Worm (Caenorhabditis elegans) whole organism, young adult: ENCODE measurements around the gene srw-56.

Experiments used
- B0019.2 ChIP-seq: fragments of 200-800 bp; sonication (Bioruptor generic); conservative IDR thresholded peaks from 2 replicates; pipeline ENCODE4 v1.3.6; 2022; ENCODE audit warnings: missing genetic modification reagents, missing genetic modification characterization, missing compliant biosample characterization
- C17E4.6 ChIP-seq: fragments of 200-800 bp; sonication (Bioruptor generic); IDR thresholded peaks from 2 replicates; pipeline ENCODE4 v1.3.6; 2022; ENCODE audit warnings: missing genetic modification reagents, missing genetic modification characterization, missing compliant biosample characterization
- F39B2.1 ChIP-seq: fragments of 200-800 bp; sonication (Bioruptor generic); IDR thresholded peaks from 2 replicates; pipeline ENCODE4 v1.3.6; 2022; ENCODE audit warnings: missing genetic modification reagents, missing genetic modification characterization, missing compliant biosample characterization
- F49E8.2 ChIP-seq: sonication (generic microtip); optimal IDR thresholded peaks from 3 replicates; lab custom pipeline; 2017; ENCODE audit warnings: missing genetic modification characterization, mild to moderate bottlenecking, missing compliant biosample characterization, antibody characterized with exemption, moderate library complexity; ENCODE audit not compliant: insufficient read depth
- F52B5.7 ChIP-seq: sonication (generic microtip); optimal IDR thresholded peaks from 2 replicates; lab custom pipeline; 2016; ENCODE audit warnings: mild to moderate bottlenecking, missing genetic modification characterization, missing compliant biosample characterization
- F57C9.4 ChIP-seq: sonication (generic microtip); optimal IDR thresholded peaks from 2 replicates; lab custom pipeline; 2017; ENCODE audit warnings: mild to moderate bottlenecking, missing genetic modification characterization, missing compliant biosample characterization
- K11D2.4 ChIP-seq: fragments of 200-800 bp; sonication (Bioruptor generic); IDR thresholded peaks from 2 replicates; pipeline ENCODE4 v1.3.6; 2022; ENCODE audit warnings: missing genetic modification reagents, missing genetic modification characterization, missing compliant biosample characterization
- T26A5.8 ChIP-seq: sonication (generic microtip); optimal IDR thresholded peaks from 2 replicates; lab custom pipeline; 2016; ENCODE audit warnings: missing genetic modification characterization, missing compliant biosample characterization
- Y79H2A.3 ChIP-seq: fragments of 200-800 bp; sonication (Bioruptor generic); conservative IDR thresholded peaks from 2 replicates; pipeline ENCODE4 v1.3.6; 2022; ENCODE audit warnings: missing genetic modification reagents, missing genetic modification characterization, missing compliant biosample characterization
- ZK185.1 ChIP-seq: sonication (generic microtip); optimal IDR thresholded peaks from 2 replicates; lab custom pipeline; 2016; ENCODE audit warnings: mild to moderate bottlenecking, missing genetic modification characterization, missing compliant biosample characterization; ENCODE audit not compliant: poor library complexity, severe bottlenecking
- ama-1 ChIP-seq, 3 experiments: fragments of 150-350 bp in 1 of 3; sonication (generic microtip) in 2 of 3; optimal IDR thresholded peaks; 2 replicates each; lab custom pipeline; 2014 to 2018; ENCODE audit warnings: missing biosample characterization in 2 of 3, missing genetic modification characterization in 2 of 3, missing genetic modification reagents in 2 of 3
- aptf-2 ChIP-seq: fragments of 200-800 bp; sonication (Bioruptor generic); conservative IDR thresholded peaks from 2 replicates; pipeline ENCODE4 v1.3.6; 2022; ENCODE audit warnings: missing genetic modification reagents, missing genetic modification characterization, missing compliant biosample characterization
- atf-7 ChIP-seq: sonication (generic microtip); optimal IDR thresholded peaks from 2 replicates; lab custom pipeline; 2017; ENCODE audit warnings: mild to moderate bottlenecking, missing genetic modification characterization, missing compliant biosample characterization
- attf-3 ChIP-seq: fragments of 200-800 bp; sonication (Bioruptor generic); conservative IDR thresholded peaks from 2 replicates; pipeline ENCODE4 v1.3.6; 2022; ENCODE audit warnings: missing genetic modification reagents, missing genetic modification characterization, missing compliant biosample characterization
- cebp-1 ChIP-seq, 2 experiments: fragments of 200-800 bp in 1 of 2; sonication (Bioruptor generic) in 1 of 2; sonication (generic microtip) in 1 of 2; IDR thresholded peaks in 1 of 2; optimal IDR thresholded peaks in 1 of 2; 2 replicates each; pipeline versions ENCODE4 v1.3.6 to Lab custom; 2017 to 2022; ENCODE audit warnings: missing compliant biosample characterization in 2 of 2, missing genetic modification characterization in 2 of 2, mild to moderate bottlenecking in 1 of 2, missing genetic modification reagents in 1 of 2, moderate library complexity in 1 of 2
- cebp-2 ChIP-seq: fragments of 200-800 bp; sonication (Bioruptor generic); IDR thresholded peaks from 2 replicates; pipeline ENCODE4 v1.3.6; 2022; ENCODE audit warnings: missing genetic modification characterization, missing compliant biosample characterization
- ceh-58 ChIP-seq: fragments of 200-800 bp; sonication (Bioruptor generic); IDR thresholded peaks from 2 replicates; pipeline ENCODE4 v1.3.6; 2022; ENCODE audit warnings: missing genetic modification characterization, missing compliant biosample characterization
- die-1 ChIP-seq: sonication (generic microtip); optimal IDR thresholded peaks from 2 replicates; lab custom pipeline; 2016; ENCODE audit warnings: missing genotype, mild to moderate bottlenecking, missing genetic modification characterization, missing compliant biosample characterization
- dpl-1 ChIP-seq: fragments of 150-350 bp; optimal IDR thresholded peaks from 2 replicates; lab custom pipeline; 2014; ENCODE audit warnings: missing biosample characterization, missing genetic modification reagents, missing genetic modification characterization
- egl-44 ChIP-seq: fragments of 200-800 bp; sonication (Bioruptor generic); IDR thresholded peaks from 2 replicates; pipeline ENCODE4 v1.3.6; 2022; ENCODE audit warnings: missing genetic modification reagents, missing genetic modification characterization, missing compliant biosample characterization
- him-1 ChIP-seq: sonication (generic microtip); optimal IDR thresholded peaks from 2 replicates; lab custom pipeline; 2016; ENCODE audit warnings: missing genotype, missing genetic modification reagents, missing genetic modification characterization, missing compliant biosample characterization
- hmg-1.2 ChIP-seq: fragments of 200-800 bp; sonication (Bioruptor generic); IDR thresholded peaks from 2 replicates; pipeline ENCODE4 v1.3.6; 2022; ENCODE audit warnings: missing genetic modification reagents, missing genetic modification characterization, missing compliant biosample characterization
- let-526 ChIP-seq: fragments of 200-800 bp; sonication (Bioruptor generic); IDR thresholded peaks from 2 replicates; pipeline ENCODE4 v1.3.6; 2022; ENCODE audit warnings: missing genetic modification reagents, missing genetic modification characterization, missing compliant biosample characterization
- lin-26 ChIP-seq: fragments of 200-800 bp; sonication (Bioruptor generic); IDR thresholded peaks from 2 replicates; pipeline ENCODE4 v1.3.6; 2022; ENCODE audit warnings: missing genetic modification reagents, missing genetic modification characterization, missing compliant biosample characterization
- lin-54 ChIP-seq: fragments of 200-800 bp; sonication (Bioruptor generic); optimal IDR thresholded peaks from 2 replicates; lab custom pipeline; 2018; ENCODE audit warnings: mild to moderate bottlenecking, missing genetic modification characterization, missing compliant biosample characterization
- madf-6 ChIP-seq: fragments of 200-800 bp; sonication (Bioruptor generic); IDR thresholded peaks from 2 replicates; pipeline ENCODE4 v1.3.6; 2022; ENCODE audit warnings: missing genetic modification reagents, missing genetic modification characterization, missing compliant biosample characterization
- nhr-120 ChIP-seq: fragments of 200-800 bp; sonication (Bioruptor generic); IDR thresholded peaks from 2 replicates; pipeline ENCODE4 v1.3.6; 2022; ENCODE audit warnings: missing genetic modification characterization, missing compliant biosample characterization
- nhr-27 ChIP-seq: fragments of 200-800 bp; sonication (Bioruptor generic); optimal IDR thresholded peaks from 2 replicates; lab custom pipeline; 2018; ENCODE audit warnings: mild to moderate bottlenecking, missing genetic modification characterization, moderate library complexity, missing compliant biosample characterization
- nhr-80 ChIP-seq: sonication (generic microtip); optimal IDR thresholded peaks from 2 replicates; lab custom pipeline; 2016; ENCODE audit warnings: missing genetic modification characterization, missing compliant biosample characterization
- rcor-1 ChIP-seq: fragments of 200-800 bp; sonication (Bioruptor generic); IDR thresholded peaks from 2 replicates; pipeline ENCODE4 v1.3.6; 2022; ENCODE audit warnings: missing genetic modification reagents, missing genetic modification characterization, missing compliant biosample characterization
- sea-2 ChIP-seq: fragments of 200-800 bp; sonication (Bioruptor generic); IDR thresholded peaks from 2 replicates; pipeline ENCODE4 v1.3.6; 2022; ENCODE audit warnings: missing genetic modification characterization, missing compliant biosample characterization
- snpc-1.1 ChIP-seq: sonication (generic microtip); optimal IDR thresholded peaks from 2 replicates; lab custom pipeline; 2017; ENCODE audit warnings: missing genetic modification characterization, mild to moderate bottlenecking, missing compliant biosample characterization, antibody characterized with exemption, moderate library complexity, missing genotype, missing genetic modification reagents; ENCODE audit not compliant: insufficient read depth
- tbp1 ChIP-seq: fragments of 200-800 bp; sonication (Bioruptor generic); optimal IDR thresholded peaks from 2 replicates; lab custom pipeline; 2018; ENCODE audit warnings: mild to moderate bottlenecking, missing genetic modification characterization, missing compliant biosample characterization
- tbx-9 ChIP-seq: sonication (generic microtip); optimal IDR thresholded peaks from 2 replicates; lab custom pipeline; 2016; ENCODE audit warnings: borderline replicate concordance, missing genetic modification characterization, inconsistent platforms, missing compliant biosample characterization
- unc-62 ChIP-seq: fragments of 150-350 bp; optimal IDR thresholded peaks from 2 replicates; lab custom pipeline; 2014; ENCODE audit warnings: missing biosample characterization, missing genetic modification reagents, missing genetic modification characterization
- zfh-2 ChIP-seq: fragments of 200-800 bp; sonication (Bioruptor generic); conservative IDR thresholded peaks from 2 replicates; pipeline ENCODE4 v1.3.6; 2022; ENCODE audit warnings: missing genetic modification reagents, missing genetic modification characterization, missing compliant biosample characterization
- ztf-3 ChIP-seq: fragments of 200-800 bp; sonication (Bioruptor generic); optimal IDR thresholded peaks from 2 replicates; lab custom pipeline; 2018; ENCODE audit warnings: mild to moderate bottlenecking, missing genetic modification characterization, missing compliant biosample characterization

Gene srw-56

ce11 chrV:15915919-15916318 is 36.7 kb downstream of the srw-56 start, which contains the start of gene gst-38:
Gene gst-38 (minus strand): TSS chrV:15916070.
- TF ChIP-seq nhr-80 (tag; lab: Kevin White, UChicago) (peak; percentile 82), tbp1 (no peak), unc-62 (GFP tag; lab: Kevin White, UChicago) (no peak), cebp-1 (GFP tag; IDR thresholded peaks at IDR 0.05; lab: Robert Waterston, UW) (peak; percentile 86), cebp-1 (tag; optimal IDR thresholded peaks at IDR 0.05; lab: Kevin White, UChicago) (peak; percentile 93), madf-6 (no peak)

ce11 chrV:15915307-15915706 is 37.4 kb downstream of the srw-56 start:
- TF ChIP-seq unc-62 (GFP tag; lab: Kevin White, UChicago) (no peak), F49E8.2 (tag; lab: Kevin White, UChicago) (no peak), ama-1 (optimal IDR thresholded peaks at IDR 0.05; lab: Kevin White, UChicago) (no peak), ama-1 (GFP tag; optimal IDR thresholded peaks at IDR 0.05; lab: Kevin White, UChicago) (no peak), C17E4.6 (GFP tag; lab: Robert Waterston, UW) (no peak), atf-7 (tag; lab: Kevin White, UChicago) (no peak), rcor-1 (no peak), egl-44 (GFP tag; lab: Robert Waterston, UW) (no peak), B0019.2 (GFP tag; lab: Robert Waterston, UW) (no peak), him-1 (tag; lab: Kevin White, UChicago) (no peak)

- no peak for TF ChIP-seq Y79H2A.3
- no peak for TF ChIP-seq F39B2.1 (GFP tag; lab: Robert Waterston, UW)
- TF ChIP-seq nhr-120 = no peak
- no peak for TF ChIP-seq F52B5.7 (tag; lab: Kevin White, UChicago)
- no peak for TF ChIP-seq lin-54 (GFP tag; lab: Kevin White, UChicago)
- no peak for TF ChIP-seq lin-26
- no peak for TF ChIP-seq K11D2.4 (GFP tag; lab: Robert Waterston, UW)
- 0 out of 2 replicates have a peak, but pooled peaks have one; percentile 67 for TF ChIP-seq cebp-2 (GFP tag; lab: Robert Waterston, UW)
- TF ChIP-seq zfh-2 (GFP tag; lab: Robert Waterston, UW) = peak; percentile 59
- TF ChIP-seq snpc-1.1 (tag; lab: Kevin White, UChicago) = no peak
Measured at ce11 chrV:15914774-15915173, 37.9 kb downstream of the srw-56 start.

ce11 chrV:15913714-15914113 is 38.9 kb downstream of the srw-56 start, which contains the start of gene F35E8.7:
Gene F35E8.7 (plus strand): TSS chrV:15914014.
- TF ChIP-seq tbx-9 (tag; lab: Kevin White, UChicago) (no peak), sea-2 (GFP tag; lab: Robert Waterston, UW) (no peak), dpl-1 (no peak), die-1 (tag; lab: Kevin White, UChicago) (no peak), F39B2.1 (GFP tag; lab: Robert Waterston, UW) (no peak), ztf-3 (no peak), nhr-80 (tag; lab: Kevin White, UChicago) (no peak)

ce11 chrV:15912677-15913076 is 40.0 kb downstream of the srw-56 start:
- TF ChIP-seq T26A5.8 (tag; lab: Kevin White, UChicago) (no peak), F52B5.7 (tag; lab: Kevin White, UChicago) (peak; percentile 17), zfh-2 (GFP tag; lab: Robert Waterston, UW) (peak; percentile 73)
- TF ChIP-seq, all 124 proteins: peak for 2

ce11 chrV:15911848-15912247 is 40.8 kb downstream of the srw-56 start, which contains the start of gene F35E8.6:
Gene F35E8.6 (plus strand): TSS chrV:15912148.
- TF ChIP-seq atf-7 (tag; lab: Kevin White, UChicago) = no peak
- TF ChIP-seq let-526 (GFP tag; lab: Robert Waterston, UW) = no peak
- no peak for TF ChIP-seq cebp-1 (GFP tag; IDR thresholded peaks at IDR 0.05; lab: Robert Waterston, UW)
- TF ChIP-seq cebp-1 (tag; optimal IDR thresholded peaks at IDR 0.05; lab: Kevin White, UChicago) = no peak
- TF ChIP-seq aptf-2 (GFP tag; lab: Robert Waterston, UW) = no peak
- no peak for TF ChIP-seq attf-3
- TF ChIP-seq ceh-58 (GFP tag; lab: Robert Waterston, UW) = no peak
- TF ChIP-seq F39B2.1 (GFP tag; lab: Robert Waterston, UW) = no peak
- no peak for TF ChIP-seq F57C9.4 (tag; lab: Kevin White, UChicago)
- no peak for TF ChIP-seq hmg-1.2
- no peak for TF ChIP-seq ZK185.1 (tag; lab: Kevin White, UChicago)
- TF ChIP-seq nhr-27 (tag; lab: Kevin White, UChicago) = no peak
- TF ChIP-seq, all 124 proteins: peak for 0
